Fruit fly (Drosophila melanogaster): Measurements from ENCODE around the gene CG10970.

CG10970 gene

DNA sequence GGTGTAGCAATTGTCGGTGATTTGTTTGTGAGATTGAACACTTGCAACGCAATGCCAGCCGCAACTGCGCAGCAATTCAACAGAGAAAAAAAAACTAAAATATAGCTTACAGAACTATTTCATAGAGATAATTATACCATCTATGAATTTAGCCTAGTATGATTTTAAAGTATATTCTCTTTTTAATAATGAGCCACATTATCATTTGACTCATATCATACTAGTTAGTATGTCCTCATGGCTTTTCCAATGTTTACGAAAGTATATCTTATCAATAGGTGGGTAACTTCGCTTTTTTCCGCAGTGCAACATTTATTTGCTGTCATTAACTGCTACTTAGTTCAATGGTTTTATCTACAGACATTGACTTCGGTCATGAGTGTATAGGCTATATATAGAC, 32.4 kb downstream of the CG10970 start:
- TF ChIP-seq CG8478 (optimal IDR thresholded peaks at IDR 0.05): no peak

- TF ChIP-seq CG8478 (optimal IDR thresholded peaks at IDR 0.05) (no peak), CTCF (optimal IDR thresholded peaks at IDR 0.05) (no peak)
Observed at dm6 chrX:9036113-9036512, 35.1 kb downstream of the CG10970 start.

DNA sequence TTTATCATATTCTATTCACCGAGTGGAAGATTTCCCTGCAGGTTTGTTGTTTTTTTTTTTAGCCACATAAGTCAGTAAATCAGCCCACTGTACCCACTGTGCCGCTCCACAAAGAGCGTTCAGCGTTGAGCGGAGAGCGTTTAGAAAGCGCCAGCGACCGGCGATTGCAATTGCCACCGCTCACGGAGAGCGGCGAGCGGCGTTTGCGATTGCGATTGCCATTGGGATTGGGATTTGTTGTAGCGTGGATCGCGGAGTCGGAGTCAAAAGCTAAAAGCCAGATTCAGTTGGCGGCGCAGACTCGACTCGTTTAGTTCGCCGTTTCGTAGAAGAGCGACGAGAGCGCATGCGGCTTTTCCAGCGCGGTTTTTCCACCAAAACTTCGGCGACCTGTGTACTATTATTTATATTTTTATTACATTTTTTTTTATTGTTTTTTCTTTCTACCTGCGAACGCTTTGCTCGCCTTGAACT, 41.3 kb downstream of the CG10970 start, which contains the start of gene Nost:
Nost (plus strand) TSS at position 306 of the 474 bp plus-strand sequence.
- no peak for TF ChIP-seq CTCF (optimal IDR thresholded peaks at IDR 0.05)
- no peak for TF ChIP-seq CG8478 (optimal IDR thresholded peaks at IDR 0.05)

DNA sequence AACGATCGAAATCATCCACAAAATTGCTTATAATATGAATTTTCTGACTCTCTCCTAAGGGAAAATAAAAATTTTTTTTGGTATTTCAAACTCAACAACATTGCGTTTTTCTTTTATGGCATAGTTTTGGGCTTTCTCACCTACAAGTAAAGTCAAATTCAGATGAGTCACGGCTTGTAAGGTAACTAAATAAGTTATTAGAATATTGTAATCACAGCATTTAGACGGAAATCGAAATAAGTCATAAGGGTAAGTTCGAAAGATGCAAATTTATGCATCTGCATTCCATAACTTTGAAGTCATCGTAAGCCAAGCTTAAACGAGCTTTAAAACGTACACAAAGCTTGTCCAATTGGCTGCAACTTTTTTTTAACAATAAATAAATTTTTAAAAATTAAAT, 41.8 kb downstream of the CG10970 start:
- no peak for TF ChIP-seq CTCF (optimal IDR thresholded peaks at IDR 0.05)
- no peak for TF ChIP-seq CG8478 (optimal IDR thresholded peaks at IDR 0.05)

dm6 chrX:9020092-9020491, 51.1 kb downstream of the CG10970 start:
- TF ChIP-seq CTCF (optimal IDR thresholded peaks at IDR 0.05): no peak

Measured in S2 (cell line).